Fruit fly (Drosophila melanogaster) whole organism, pupa: Measurements from ENCODE around the gene Kal1.

Source experiments
- CG10348 ChIP-seq: fragments of 200-800 bp; sonication (Bioruptor generic); IDR thresholded peaks from 2 replicates; pipeline ENCODE4 v1.3.6; 2022; ENCODE audit warnings: missing biosample characterization, missing genetic modification characterization
- CG12605 ChIP-seq: fragments of 200-800 bp; sonication (Bioruptor generic); IDR thresholded peaks from 2 replicates; pipeline ENCODE4 v1.3.6; 2022; ENCODE audit warnings: missing biosample characterization, missing genetic modification characterization
- CG13204 ChIP-seq: fragments of 200-800 bp; sonication (Bioruptor generic); optimal IDR thresholded peaks from 2 replicates; lab custom pipeline; 2018; ENCODE audit warnings: missing biosample characterization, mild to moderate bottlenecking, missing genetic modification characterization, moderate library complexity
- CG14655 ChIP-seq: fragments of 200-800 bp; sonication (Bioruptor generic); optimal IDR thresholded peaks from 3 replicates; lab custom pipeline; 2017; ENCODE audit warnings: mild to moderate bottlenecking, missing biosample characterization, missing genetic modification reagents, missing genetic modification characterization
- CG15710 ChIP-seq: fragments of 200-800 bp; sonication (Bioruptor generic); optimal IDR thresholded peaks from 2 replicates; lab custom pipeline; 2018; ENCODE audit warnings: missing biosample characterization, mild to moderate bottlenecking, missing genetic modification characterization, moderate library complexity
- CG17806 ChIP-seq: fragments of 200-800 bp; sonication (Bioruptor generic); optimal IDR thresholded peaks from 2 replicates; lab custom pipeline; 2018; ENCODE audit warnings: missing biosample characterization, mild to moderate bottlenecking, missing genetic modification characterization, moderate library complexity
- CG32121 ChIP-seq: fragments of 200-800 bp; sonication (Bioruptor generic); IDR thresholded peaks from 2 replicates; pipeline ENCODE4 v1.3.6; 2022; ENCODE audit warnings: missing biosample characterization, missing genetic modification characterization
- CG34367 ChIP-seq: fragments of 200-800 bp; sonication (Bioruptor generic); optimal IDR thresholded peaks from 2 replicates; lab custom pipeline; 2018; ENCODE audit warnings: missing biosample characterization, mild to moderate bottlenecking, missing genetic modification characterization
- CG4496 ChIP-seq: fragments of 200-800 bp; sonication (Bioruptor generic); IDR thresholded peaks from 3 replicates; pipeline ENCODE4 v1.3.6; 2022; ENCODE audit warnings: missing biosample characterization, missing genetic modification characterization
- CG8159 ChIP-seq: fragments of 200-800 bp; sonication (Bioruptor generic); optimal IDR thresholded peaks from 3 replicates; lab custom pipeline; 2018; ENCODE audit warnings: missing biosample characterization, mild to moderate bottlenecking, missing genetic modification characterization, moderate library complexity
- CG8301 ChIP-seq: fragments of 200-800 bp; sonication (Bioruptor generic); optimal IDR thresholded peaks from 2 replicates; lab custom pipeline; 2018; ENCODE audit warnings: missing biosample characterization, mild to moderate bottlenecking, missing genetic modification characterization
- CG9948 ChIP-seq: fragments of 200-800 bp; sonication (Bioruptor generic); optimal IDR thresholded peaks from 2 replicates; lab custom pipeline; 2018; ENCODE audit warnings: missing biosample characterization, mild to moderate bottlenecking, missing genetic modification characterization, moderate library complexity
- D1 ChIP-seq: fragments of 200-800 bp; sonication (Bioruptor generic); optimal IDR thresholded peaks from 2 replicates; lab custom pipeline; 2018; ENCODE audit warnings: missing biosample characterization, mild to moderate bottlenecking, missing genetic modification characterization, moderate library complexity
- EcR ChIP-seq: fragments of 200-800 bp; sonication (Bioruptor generic); optimal IDR thresholded peaks from 3 replicates; lab custom pipeline; 2019; ENCODE audit warnings: missing biosample characterization, missing genetic modification characterization, mild to moderate bottlenecking, moderate library complexity, missing genetic modification reagents
- Ets98B ChIP-seq: fragments of 200-800 bp; sonication (Bioruptor generic); IDR thresholded peaks from 2 replicates; pipeline ENCODE4 v1.3.6; 2022; ENCODE audit warnings: missing biosample characterization, missing genetic modification characterization
- Pif1A ChIP-seq: fragments of 200-800 bp; sonication (Bioruptor generic); optimal IDR thresholded peaks from 3 replicates; lab custom pipeline; 2016; ENCODE audit warnings: missing biosample characterization, missing genetic modification characterization
- Pif1B ChIP-seq: fragments of 200-800 bp; sonication (Bioruptor generic); optimal IDR thresholded peaks from 3 replicates; lab custom pipeline; 2016; ENCODE audit warnings: missing biosample characterization, missing genetic modification characterization
- Snoo ChIP-seq: fragments of 200-800 bp; sonication (Bioruptor generic); optimal IDR thresholded peaks from 3 replicates; lab custom pipeline; 2017; ENCODE audit warnings: missing biosample characterization, mild to moderate bottlenecking, missing genetic modification characterization, inconsistent platforms
- fd96Ca ChIP-seq: fragments of 200-800 bp; sonication (Bioruptor generic); IDR thresholded peaks from 3 replicates; pipeline ENCODE4 v1.3.6; 2022; ENCODE audit warnings: missing biosample characterization, missing genetic modification characterization
- gl ChIP-seq: fragments of 200-800 bp; sonication (Bioruptor generic); optimal IDR thresholded peaks from 2 replicates; lab custom pipeline; 2018; ENCODE audit warnings: missing biosample characterization, mild to moderate bottlenecking, missing genetic modification characterization
- rn ChIP-seq: fragments of 200-800 bp; sonication (Bioruptor generic); IDR thresholded peaks from 2 replicates; pipeline ENCODE4 v1.3.6; 2022; ENCODE audit warnings: missing biosample characterization, missing genetic modification characterization

Gene Kal1

dm6 chr3R:24106059-24106631, 35.0 kb upstream of the Kal1 start:
- TF ChIP-seq CG8159 (peak; percentile 10), CG34367 (peak; percentile 5), CG17806 (tag; lab: Kevin White, UChicago) (peak; percentile 41), EcR (peak; percentile 94), Ets98B (GFP tag; lab: Robert Waterston, UW) (no peak), CG15710 (peak; percentile 1), Snoo (tag; lab: Kevin White, UChicago) (peak; percentile 47), CG14655 (peak; percentile 17), CG13204 (GFP tag; lab: Kevin White, UChicago) (no peak), CG8301 (tag; lab: Kevin White, UChicago) (peak; percentile 46), Pif1A (GFP tag; lab: Kevin White, UChicago) (peak; percentile 79), CG4496 (GFP tag; lab: Robert Waterston, UW) (no peak), Pif1B (GFP tag; lab: Kevin White, UChicago) (peak; percentile 82), CG10348 (no peak)
- TF ChIP-seq, all 21 proteins: peak for 10

dm6 chr3R:24106879-24107441, 34.2 kb upstream of the Kal1 start, which contains the start of gene CG10694:
CG10694 (plus strand) TSS chr3R:24107391.
- TF ChIP-seq CG15710, result no peak
- no peak for TF ChIP-seq Pif1A (GFP tag; lab: Kevin White, UChicago)
- TF ChIP-seq gl, result no peak
- TF ChIP-seq EcR, result no peak
- TF ChIP-seq CG8301 (tag; lab: Kevin White, UChicago), result no peak
- no peak for TF ChIP-seq CG8159
- no peak for TF ChIP-seq Ets98B (GFP tag; lab: Robert Waterston, UW)
- TF ChIP-seq CG14655, result no peak
- no peak for TF ChIP-seq Snoo (tag; lab: Kevin White, UChicago)
- TF ChIP-seq CG34367, result no peak
- no peak for TF ChIP-seq Pif1B (GFP tag; lab: Kevin White, UChicago)
- no peak for TF ChIP-seq CG32121 (GFP tag; lab: Robert Waterston, UW)
- TF ChIP-seq CG12605, result no peak
- TF ChIP-seq CG17806 (tag; lab: Kevin White, UChicago), result no peak
- TF ChIP-seq D1 (tag; lab: Kevin White, UChicago), result no peak
- no peak for TF ChIP-seq CG9948 (tag; lab: Kevin White, UChicago)
- no peak for TF ChIP-seq CG10348
- TF ChIP-seq fd96Ca, result no peak
- TF ChIP-seq CG13204 (GFP tag; lab: Kevin White, UChicago), result no peak

- TF ChIP-seq Pif1A (GFP tag; lab: Kevin White, UChicago) (peak; percentile 97), CG4496 (GFP tag; lab: Robert Waterston, UW) (no peak), CG10348 (no peak), D1 (tag; lab: Kevin White, UChicago) (peak; percentile 100), CG13204 (GFP tag; lab: Kevin White, UChicago) (peak; percentile 98), Ets98B (GFP tag; lab: Robert Waterston, UW) (no peak), EcR (peak; percentile 78), CG9948 (tag; lab: Kevin White, UChicago) (peak; percentile 100), CG15710 (peak; percentile 100), fd96Ca (0 out of 3 replicates have a peak, but pooled peaks have one; percentile 93), Pif1B (GFP tag; lab: Kevin White, UChicago) (peak; percentile 90), rn (GFP tag; lab: Robert Waterston, UW) (no peak), gl (peak; percentile 94), CG8159 (peak; percentile 100), CG34367 (peak; percentile 99), Snoo (tag; lab: Kevin White, UChicago) (peak; percentile 99), CG14655 (peak; percentile 100), CG32121 (GFP tag; lab: Robert Waterston, UW) (no peak), CG17806 (tag; lab: Kevin White, UChicago) (peak; percentile 100), CG12605 (no peak; the same call in 1 of the 2 replicates), CG8301 (tag; lab: Kevin White, UChicago) (peak; percentile 100)
Observed at dm6 chr3R:24108902-24109389, 32.2 kb upstream of the Kal1 start, which contains the start of the genes eIF4EHP and CG18428. eIF4EHP (minus strand) TSS chr3R:24108960. CG18428 (plus strand) TSS chr3R:24109336.

- TF ChIP-seq CG32121 (GFP tag; lab: Robert Waterston, UW) (peak; percentile 77), CG4496 (GFP tag; lab: Robert Waterston, UW) (peak; percentile 86), CG13204 (GFP tag; lab: Kevin White, UChicago) (no peak), CG15710 (peak; percentile 39), CG9948 (tag; lab: Kevin White, UChicago) (peak; percentile 24), CG17806 (tag; lab: Kevin White, UChicago) (peak; percentile 54), Pif1A (GFP tag; lab: Kevin White, UChicago) (peak; percentile 62), CG12605 (peak; percentile 37; the same call in 1 of the 2 replicates), CG8301 (tag; lab: Kevin White, UChicago) (peak; percentile 51), Pif1B (GFP tag; lab: Kevin White, UChicago) (peak; percentile 79), gl (no peak), fd96Ca (peak; percentile 66), CG8159 (peak; percentile 51), CG34367 (peak; percentile 25), EcR (no peak), CG10348 (no peak), rn (GFP tag; lab: Robert Waterston, UW) (no peak), D1 (tag; lab: Kevin White, UChicago) (no peak), Ets98B (GFP tag; lab: Robert Waterston, UW) (peak; percentile 82), Snoo (tag; lab: Kevin White, UChicago) (peak; percentile 69), CG14655 (peak; percentile 61)
- TF ChIP-seq, all 21 proteins: peak for 15
Observed at dm6 chr3R:24112320-24113069, 28.7 kb upstream of the Kal1 start, which contains the start of gene CG13605. CG13605 (minus strand) TSS chr3R:24112389.
